Fruit fly (Drosophila melanogaster): ENCODE results near the gene CG9588.

- TF ChIP-seq Clk (GFP tag; optimal IDR thresholded peaks at IDR 0.05) (no peak), CG12768 (GFP tag; optimal IDR thresholded peaks at IDR 0.05) (no peak), CG33017 (tag; optimal IDR thresholded peaks at IDR 0.05) (no peak), CG7101 (tag; optimal IDR thresholded peaks at IDR 0.05) (no peak), CG11617 (GFP tag; optimal IDR thresholded peaks at IDR 0.05) (no peak), tj (GFP tag; optimal IDR thresholded peaks at IDR 0.05) (no peak), CG14711 (tag; optimal IDR thresholded peaks at IDR 0.05) (no peak), CG5204 (GFP tag; optimal IDR thresholded peaks at IDR 0.05) (no peak), cnc (optimal IDR thresholded peaks at IDR 0.05) (no peak)
These were observed 47.7 kb upstream of the CG9588 start for dm6 chr3R:13724029-13724638.
